Worm (Caenorhabditis elegans) whole organism, L3 larva: Measurements from ENCODE around the gene C16A11.2.
A peak's percentile ranks its signal among the peaks of the same experiment; 100 is the strongest.

Source experiments
- R02D3.7 ChIP-seq: fragments of 150-350 bp; optimal IDR thresholded peaks from 2 replicates; lab custom pipeline; 2014; ENCODE audit warnings: missing biosample characterization, missing genetic modification characterization
- ZK546.5 ChIP-seq: sonication (generic microtip); optimal IDR thresholded peaks from 2 replicates; lab custom pipeline; 2017; ENCODE audit warnings: missing biosample characterization, missing genetic modification characterization
- ama-1 ChIP-seq: fragments of 150-350 bp; optimal IDR thresholded peaks from 2 replicates; lab custom pipeline; 2018
- ceh-28 ChIP-seq: fragments of 150-350 bp; optimal IDR thresholded peaks from 2 replicates; lab custom pipeline; 2014; ENCODE audit warnings: missing biosample characterization, missing genetic modification reagents, missing genetic modification characterization
- ceh-82 ChIP-seq: fragments of 150-350 bp; optimal IDR thresholded peaks from 2 replicates; lab custom pipeline; 2014; ENCODE audit warnings: missing biosample characterization, missing genetic modification characterization
- daf-12 ChIP-seq: fragments of 150-350 bp; optimal IDR thresholded peaks from 2 replicates; lab custom pipeline; 2014; ENCODE audit warnings: missing biosample characterization, missing genetic modification reagents, missing genetic modification characterization
- eor-1 ChIP-seq, 2 experiments: fragments of 150-350 bp; optimal IDR thresholded peaks; 2 replicates each; lab custom pipeline; 2014 to 2018; ENCODE audit warnings: missing biosample characterization in 2 of 2, missing genetic modification characterization in 2 of 2
- fkh-10 ChIP-seq: sonication (generic microtip); optimal IDR thresholded peaks from 2 replicates; lab custom pipeline; 2017; ENCODE audit warnings: missing biosample characterization, missing genetic modification reagents, missing genetic modification characterization
- fkh-2 ChIP-seq: fragments of 150-350 bp; optimal IDR thresholded peaks from 2 replicates; lab custom pipeline; 2014; ENCODE audit warnings: missing biosample characterization, missing genetic modification reagents, missing genetic modification characterization
- fos-1 ChIP-seq: fragments of 150-350 bp; optimal IDR thresholded peaks from 2 replicates; lab custom pipeline; 2014; ENCODE audit warnings: missing biosample characterization, missing genetic modification characterization
- hmg-11 ChIP-seq: sonication (generic microtip); optimal IDR thresholded peaks from 2 replicates; lab custom pipeline; 2016; ENCODE audit warnings: missing genetic modification characterization, missing compliant biosample characterization
- lin-15B ChIP-seq: fragments of 150-350 bp; optimal IDR thresholded peaks from 2 replicates; lab custom pipeline; 2014; ENCODE audit warnings: missing biosample characterization, missing genetic modification characterization
- lin-39 ChIP-seq: fragments of 150-350 bp; optimal IDR thresholded peaks from 2 replicates; lab custom pipeline; 2018; ENCODE audit warnings: missing biosample characterization, missing genetic modification reagents, missing genetic modification characterization
- lsy-12 ChIP-seq: sonication (generic microtip); optimal IDR thresholded peaks from 2 replicates; lab custom pipeline; 2016; ENCODE audit warnings: mild to moderate bottlenecking, missing genetic modification characterization, missing compliant biosample characterization
- mdl-1 ChIP-seq: fragments of 150-350 bp; optimal IDR thresholded peaks from 2 replicates; lab custom pipeline; 2014; ENCODE audit warnings: missing biosample characterization, missing genetic modification characterization
- nfya-1 ChIP-seq: sonication (generic microtip); optimal IDR thresholded peaks from 2 replicates; lab custom pipeline; 2017; ENCODE audit warnings: missing genetic modification characterization, mild to moderate bottlenecking, missing compliant biosample characterization, antibody characterized with exemption, moderate library complexity; ENCODE audit not compliant: insufficient read depth
- nhr-11 ChIP-seq: fragments of 150-350 bp; optimal IDR thresholded peaks from 2 replicates; lab custom pipeline; 2014; ENCODE audit warnings: missing biosample characterization, missing genetic modification characterization
- nhr-23 ChIP-seq: fragments of 150-350 bp; optimal IDR thresholded peaks from 2 replicates; lab custom pipeline; 2014; ENCODE audit warnings: missing biosample characterization, missing genetic modification reagents, missing genetic modification characterization
- nhr-237 ChIP-seq: fragments of 150-350 bp; optimal IDR thresholded peaks from 2 replicates; lab custom pipeline; 2014; ENCODE audit warnings: missing biosample characterization, missing genetic modification characterization
- nhr-25 ChIP-seq: sonication (generic microtip); optimal IDR thresholded peaks from 2 replicates; lab custom pipeline; 2017; ENCODE audit warnings: missing biosample characterization, missing genetic modification characterization
- nhr-28 ChIP-seq: fragments of 150-350 bp; optimal IDR thresholded peaks from 2 replicates; lab custom pipeline; 2014; ENCODE audit warnings: missing biosample characterization, missing genetic modification characterization
- pqm-1 ChIP-seq: fragments of 150-350 bp; optimal IDR thresholded peaks from 2 replicates; lab custom pipeline; 2017; ENCODE audit warnings: missing biosample characterization, missing genetic modification characterization, inconsistent platforms
- sea-2 ChIP-seq: fragments of 150-350 bp; sonication (generic microtip); optimal IDR thresholded peaks from 4 replicates; lab custom pipeline; 2014; ENCODE audit warnings: missing biosample characterization, missing genetic modification reagents, missing genetic modification characterization
- skn-1 ChIP-seq: fragments of 150-350 bp; optimal IDR thresholded peaks from 2 replicates; lab custom pipeline; 2014; ENCODE audit warnings: missing biosample characterization, missing genetic modification characterization
- snpc-4 ChIP-seq: fragments of 150-350 bp; optimal IDR thresholded peaks from 2 replicates; lab custom pipeline; 2014; ENCODE audit warnings: missing biosample characterization, missing genetic modification characterization
- tbx-2 ChIP-seq: sonication (generic microtip); optimal IDR thresholded peaks from 2 replicates; lab custom pipeline; 2016; ENCODE audit warnings: mild to moderate bottlenecking, missing genetic modification characterization, missing compliant biosample characterization
- unc-39 ChIP-seq: sonication (generic microtip); optimal IDR thresholded peaks from 4 replicates; lab custom pipeline; 2017; ENCODE audit warnings: missing biosample characterization, missing genetic modification characterization
- zag-1 ChIP-seq: fragments of 150-350 bp; optimal IDR thresholded peaks from 2 replicates; lab custom pipeline; 2014; ENCODE audit warnings: missing biosample characterization, missing genetic modification characterization
- ztf-11 ChIP-seq: fragments of 150-350 bp; optimal IDR thresholded peaks from 2 replicates; lab custom pipeline; 2014; ENCODE audit warnings: missing biosample characterization, missing genetic modification characterization

Gene C16A11.2

ce11 chrII:4246897-4247296 lies 8.9 kb downstream of the C16A11.2 start, which contains the start of gene gpa-11:
Gene gpa-11 (plus strand): TSS chrII:4247197.
- TF ChIP-seq sea-2 (no peak), eor-1 (tag; optimal IDR thresholded peaks at IDR 0.05; lab: Kevin White, UChicago) (no peak), hmg-11 (tag; lab: Kevin White, UChicago) (no peak), ztf-11 (tag; lab: Kevin White, UChicago) (no peak), ceh-82 (tag; lab: Kevin White, UChicago) (no peak), snpc-4 (tag; lab: Kevin White, UChicago) (no peak)

- TF ChIP-seq pqm-1 (tag; lab: Kevin White, UChicago) (no peak), ceh-28 (tag; lab: Kevin White, UChicago) (peak; percentile 93)
- TF ChIP-seq, all 47 proteins: peak for 1
These were observed 18.6 kb downstream of the C16A11.2 start, which contains the start of gene C16A11.7 for ce11 chrII:4256541-4257001. Gene C16A11.7 (minus strand): TSS chrII:4256951.

ce11 chrII:4258683-4259082 lies 20.7 kb downstream of the C16A11.2 start, which contains the start of gene clec-135:
Gene clec-135 (minus strand): TSS chrII:4258783.
- TF ChIP-seq unc-39 (tag; lab: Kevin White, UChicago) (no peak), daf-12 (tag; lab: Kevin White, UChicago) (no peak), tbx-2 (no peak), ceh-28 (tag; lab: Kevin White, UChicago) (no peak), R02D3.7 (no peak), nhr-237 (tag; lab: Kevin White, UChicago) (no peak), sea-2 (no peak), fos-1 (tag; lab: Kevin White, UChicago) (no peak)
- TF ChIP-seq, all 47 proteins: peak for 0

DNA sequence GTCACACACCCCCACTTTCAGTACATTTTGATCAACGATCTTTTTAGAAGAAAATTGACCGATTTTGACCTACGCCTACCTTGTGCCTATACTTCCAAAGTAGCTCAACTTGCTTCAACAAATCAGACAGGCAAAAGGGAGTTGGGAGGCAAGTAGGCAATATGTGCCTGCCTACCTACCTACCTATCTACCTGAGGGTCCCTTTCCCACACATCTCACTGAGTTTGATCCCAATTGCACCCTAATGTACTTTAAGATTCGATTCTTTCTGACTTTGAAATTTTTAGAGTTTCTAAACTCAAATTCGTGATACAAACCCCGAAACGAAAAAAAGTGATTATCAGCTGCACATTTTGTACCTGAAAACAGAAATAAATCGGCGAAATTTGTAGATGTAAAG lies 29.7 kb downstream of the C16A11.2 start:
- TF ChIP-seq ZK546.5 (tag; lab: Kevin White, UChicago), result no peak
- TF ChIP-seq nfya-1 (tag; lab: Kevin White, UChicago), result no peak
- TF ChIP-seq fkh-2 (tag; lab: Kevin White, UChicago), result no peak
- TF ChIP-seq fos-1 (tag; lab: Kevin White, UChicago), result no peak
- no peak for TF ChIP-seq skn-1 (tag; lab: Kevin White, UChicago)
- TF ChIP-seq zag-1 (tag; lab: Kevin White, UChicago), result no peak
- TF ChIP-seq nhr-11, result no peak
- no peak for TF ChIP-seq nhr-28 (tag; lab: Kevin White, UChicago)
- TF ChIP-seq lin-39, result no peak
- TF ChIP-seq fkh-10 (GFP tag; lab: Kevin White, UChicago), result no peak
- no peak for TF ChIP-seq lin-15B (tag; lab: Kevin White, UChicago)

DNA sequence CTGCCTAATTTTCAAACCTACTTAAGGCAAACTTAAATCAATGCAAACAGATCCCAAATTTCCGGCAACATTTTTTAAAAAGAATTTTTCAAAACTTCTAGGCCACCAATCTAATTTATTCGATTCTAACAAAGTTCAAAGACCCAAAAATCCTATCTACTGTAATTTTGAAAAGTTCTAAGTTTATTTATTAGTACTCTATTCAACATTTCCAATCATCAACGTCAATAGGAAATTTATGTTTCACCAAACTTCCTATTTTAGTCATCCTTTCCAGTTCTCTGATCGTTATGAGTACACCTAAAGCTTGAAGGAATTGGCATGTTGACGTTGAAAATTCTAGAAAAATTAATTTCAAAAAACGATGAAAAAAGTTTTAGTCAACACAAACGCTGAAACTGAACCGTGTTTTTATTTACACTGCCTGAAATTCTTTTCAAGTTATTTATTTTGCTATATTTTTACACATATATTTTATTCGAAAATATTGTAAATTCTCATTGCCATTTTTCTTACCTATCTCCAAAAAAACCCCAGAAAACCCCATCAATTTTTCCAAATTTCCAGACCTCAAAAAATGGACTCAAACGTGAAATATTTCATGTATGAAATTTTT lies 37.7 kb downstream of the C16A11.2 start, which contains the start of gene npr-42:
Gene npr-42 (plus strand): TSS at position 566 of the 616 bp plus-strand sequence.
- no peak for TF ChIP-seq lsy-12 (tag; lab: Kevin White, UChicago)
- TF ChIP-seq nhr-25 (tag; lab: Kevin White, UChicago), result no peak
- no peak for TF ChIP-seq nfya-1 (tag; lab: Kevin White, UChicago)
- TF ChIP-seq unc-39 (tag; lab: Kevin White, UChicago), result no peak
- TF ChIP-seq mdl-1 (tag; lab: Kevin White, UChicago), result no peak

ce11 chrII:4276924-4277323 lies 38.9 kb downstream of the C16A11.2 start:
- TF ChIP-seq fkh-10 (GFP tag; lab: Kevin White, UChicago) (peak; percentile 9), nhr-28 (tag; lab: Kevin White, UChicago) (no peak)
- TF ChIP-seq, all 47 proteins: peak for 1

DNA sequence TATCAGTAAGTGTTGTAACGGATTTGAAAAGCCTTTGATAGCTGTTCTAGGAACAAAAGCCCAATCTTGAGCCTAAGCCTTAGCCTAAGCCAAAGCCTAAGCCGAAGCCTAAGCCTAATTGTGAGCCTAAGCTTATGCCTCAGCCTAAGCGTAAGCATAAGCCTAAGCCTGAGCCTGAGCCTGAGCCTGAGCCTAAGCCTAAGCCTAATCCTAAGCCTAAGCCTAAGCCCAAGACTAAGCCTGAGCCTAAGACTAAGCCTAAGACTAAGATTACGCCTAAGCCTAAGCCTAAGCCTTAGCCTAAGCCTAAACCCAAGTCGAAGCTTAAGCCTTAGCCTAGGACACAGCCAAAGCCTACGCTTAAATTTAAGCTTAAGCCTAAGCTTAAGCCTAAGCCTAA lies 39.6 kb downstream of the C16A11.2 start:
- TF ChIP-seq ama-1 (lab: Kevin White, UChicago) (no peak), nhr-23 (tag; lab: Kevin White, UChicago) (no peak), tbx-2 (no peak), ZK546.5 (tag; lab: Kevin White, UChicago) (no peak), hmg-11 (tag; lab: Kevin White, UChicago) (no peak), R02D3.7 (no peak), nfya-1 (tag; lab: Kevin White, UChicago) (no peak)
